Fruit fly (Drosophila melanogaster) whole organism, adult: ENCODE data around the gene Csk.
A peak's percentile ranks its signal among the peaks of the same experiment; 100 is the strongest.

Experiments
- CG11617 ChIP-seq: fragments of 200-800 bp; sonication (Bioruptor generic); optimal IDR thresholded peaks from 2 replicates; lab custom pipeline; 2017; ENCODE audit warnings: mild to moderate bottlenecking, missing biosample characterization, missing genetic modification reagents, missing genetic modification characterization
- CG14711 ChIP-seq: fragments of 200-800 bp; sonication (Bioruptor generic); optimal IDR thresholded peaks from 2 replicates; lab custom pipeline; 2018; ENCODE audit warnings: missing biosample characterization, mild to moderate bottlenecking, missing genetic modification characterization, moderate library complexity
- CG33017 ChIP-seq: fragments of 200-800 bp; sonication (Bioruptor generic); optimal IDR thresholded peaks from 2 replicates; lab custom pipeline; 2018; ENCODE audit warnings: missing biosample characterization, mild to moderate bottlenecking, missing genetic modification characterization, moderate library complexity
- CG5204 ChIP-seq: fragments of 200-800 bp; sonication (Bioruptor generic); optimal IDR thresholded peaks from 2 replicates; lab custom pipeline; 2016; ENCODE audit warnings: missing biosample characterization, missing genetic modification characterization
- CG7045 ChIP-seq: fragments of 200-800 bp; sonication (Bioruptor generic); optimal IDR thresholded peaks from 2 replicates; lab custom pipeline; 2017; ENCODE audit warnings: missing biosample characterization, mild to moderate bottlenecking, missing genetic modification characterization
- CG7101 ChIP-seq: fragments of 200-800 bp; sonication (Bioruptor generic); optimal IDR thresholded peaks from 2 replicates; lab custom pipeline; 2018; ENCODE audit warnings: missing biosample characterization, mild to moderate bottlenecking, missing genetic modification characterization, moderate library complexity
- Mnt ChIP-seq: fragments of 200-800 bp; sonication (Bioruptor generic); optimal IDR thresholded peaks from 2 replicates; lab custom pipeline; 2016; ENCODE audit warnings: missing biosample characterization, mild to moderate bottlenecking, missing genetic modification characterization
- bab1 ChIP-seq: fragments of 200-800 bp; sonication (Bioruptor generic); optimal IDR thresholded peaks from 3 replicates; lab custom pipeline; 2019; ENCODE audit warnings: missing biosample characterization, mild to moderate bottlenecking, missing genetic modification characterization, moderate library complexity
- kay ChIP-seq: fragments of 200-800 bp; sonication (Bioruptor generic); peaks from one replicate; lab custom pipeline; 2016; ENCODE audit warnings: missing biosample characterization, missing genetic modification characterization, borderline replicate concordance
- tj ChIP-seq: fragments of 200-800 bp; sonication (Bioruptor generic); optimal IDR thresholded peaks from 3 replicates; lab custom pipeline; 2017; ENCODE audit warnings: missing biosample characterization, mild to moderate bottlenecking, missing genetic modification characterization, moderate library complexity

DNA sequence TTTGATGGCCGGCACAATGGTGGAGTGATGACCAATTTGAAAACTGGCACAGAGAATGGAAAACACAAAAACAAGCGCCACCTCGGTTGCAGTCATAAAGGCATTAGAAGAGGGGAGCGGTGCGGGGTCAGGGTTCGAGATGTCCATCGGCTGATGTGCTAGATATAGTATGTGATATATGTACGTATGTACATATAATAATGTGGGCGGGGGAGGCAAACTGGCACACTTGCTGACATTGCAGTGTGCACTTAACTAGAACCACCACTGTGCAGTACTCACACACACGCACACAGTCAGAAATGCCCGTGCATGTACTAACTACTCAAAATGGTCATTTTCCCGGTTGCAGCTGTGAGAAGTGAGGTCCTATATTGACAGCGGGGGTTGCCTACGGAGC is 31.6 kb downstream of the Csk start:
- no peak for TF ChIP-seq CG33017 (tag; lab: Kevin White, UChicago)
- no peak for TF ChIP-seq CG11617 (GFP tag; lab: Kevin White, UChicago)
- peak; percentile 61 for TF ChIP-seq tj (GFP tag; lab: Kevin White, UChicago)
- no peak for TF ChIP-seq CG7101
- TF ChIP-seq CG14711 (tag; lab: Kevin White, UChicago): no peak
- no peak for TF ChIP-seq Mnt
- no peak for TF ChIP-seq bab1 (GFP tag; lab: Kevin White, UChicago)
- TF ChIP-seq CG7045 (GFP tag; lab: Kevin White, UChicago): no peak
- no peak for TF ChIP-seq kay
- no peak for TF ChIP-seq CG5204
